Worm (Caenorhabditis elegans) whole organism, L1 larva: ENCODE data around the gene osm-1.

Experiments used
- C04F5.9 ChIP-seq: sonication (generic microtip); optimal IDR thresholded peaks from 2 replicates; lab custom pipeline; 2016; ENCODE audit warnings: missing genetic modification characterization, missing compliant biosample characterization
- ama-1 ChIP-seq: fragments of 150-350 bp; optimal IDR thresholded peaks from 2 replicates; lab custom pipeline; 2014
- efl-1 ChIP-seq, 4 experiments: fragments of 150-350 bp; optimal IDR thresholded peaks in 3 of 4; peaks in 1 of 4; 1 replicate in 1 of 4; 2 replicates in 3 of 4; lab custom pipeline; 2014; ENCODE audit warnings: missing biosample characterization in 2 of 4, missing genetic modification characterization in 2 of 4, missing genetic modification reagents in 2 of 4
- hlh-17 ChIP-seq: fragments of 200-800 bp; sonication (Bioruptor generic); optimal IDR thresholded peaks from 2 replicates; lab custom pipeline; 2018; ENCODE audit warnings: missing genetic modification characterization, mild to moderate bottlenecking, missing compliant biosample characterization, moderate library complexity, borderline replicate concordance
- isw-1 ChIP-seq: fragments of 200-800 bp; sonication (Bioruptor generic); IDR thresholded peaks from 2 replicates; pipeline ENCODE4 v1.3.6; 2022; ENCODE audit warnings: missing genetic modification characterization, missing compliant biosample characterization
- lin-13 ChIP-seq: fragments of 150-350 bp; optimal IDR thresholded peaks from 2 replicates; lab custom pipeline; 2014; ENCODE audit warnings: missing biosample characterization, missing genetic modification reagents, missing genetic modification characterization
- lin-15B ChIP-seq: fragments of 150-350 bp; sonication (generic microtip); optimal IDR thresholded peaks from 3 replicates; lab custom pipeline; 2014; ENCODE audit warnings: missing biosample characterization, missing genetic modification characterization
- nhr-11 ChIP-seq: fragments of 150-350 bp; optimal IDR thresholded peaks from 2 replicates; lab custom pipeline; 2014; ENCODE audit warnings: missing biosample characterization, missing genetic modification characterization
- nhr-77 ChIP-seq: fragments of 150-350 bp; optimal IDR thresholded peaks from 2 replicates; lab custom pipeline; 2014; ENCODE audit warnings: missing biosample characterization, missing genetic modification characterization
- nhr-85 ChIP-seq: sonication (generic microtip); peaks from one replicate; lab custom pipeline; 2016; ENCODE audit warnings: missing genetic modification characterization, inconsistent platforms, missing compliant biosample characterization
- rnt-1 ChIP-seq: sonication (generic microtip); optimal IDR thresholded peaks from 2 replicates; lab custom pipeline; 2016; ENCODE audit warnings: mild to moderate bottlenecking, missing genetic modification characterization, moderate library complexity, missing compliant biosample characterization
- vab-15 ChIP-seq: sonication (generic microtip); optimal IDR thresholded peaks from 2 replicates; lab custom pipeline; 2017; ENCODE audit warnings: missing genotype, mild to moderate bottlenecking, missing genetic modification characterization, missing compliant biosample characterization
- zag-1 ChIP-seq: fragments of 150-350 bp; optimal IDR thresholded peaks from 2 replicates; lab custom pipeline; 2014; ENCODE audit warnings: missing biosample characterization, missing genetic modification characterization
- ztf-11 ChIP-seq, 2 experiments: sonication (generic microtip); optimal IDR thresholded peaks; 2 replicates each; lab custom pipeline; 2016 to 2017; ENCODE audit warnings: missing genetic modification characterization in 2 of 2, missing biosample characterization in 1 of 2, missing compliant biosample characterization in 1 of 2

- TF ChIP-seq hlh-17 (GFP tag; lab: Kevin White, UChicago): no peak
- no peak for TF ChIP-seq nhr-11 (tag; lab: Kevin White, UChicago)
- no peak for TF ChIP-seq C04F5.9 (tag; lab: Kevin White, UChicago)
- no peak for TF ChIP-seq lin-15B (tag; lab: Kevin White, UChicago)
- no peak for TF ChIP-seq isw-1
- no peak for TF ChIP-seq zag-1
- no peak for TF ChIP-seq vab-15 (tag; lab: Kevin White, UChicago)
- no peak for TF ChIP-seq nhr-85 (tag; lab: Kevin White, UChicago)
- no peak for TF ChIP-seq nhr-77
- TF ChIP-seq ztf-11 (tag; optimal IDR thresholded peaks at IDR 0.05; lab: Kevin White, UChicago): no peak
- TF ChIP-seq efl-1 (optimal IDR thresholded peaks at IDR 0.05; lab: Kevin White, UChicago): no peak
- TF ChIP-seq efl-1 (GFP tag; optimal IDR thresholded peaks at IDR 0.05 in 1 of 2; lab: Kevin White, UChicago): no peak
- TF ChIP-seq rnt-1 (tag; lab: Kevin White, UChicago): no peak
- no peak for TF ChIP-seq ama-1
- no peak for TF ChIP-seq lin-13 (GFP tag; lab: Kevin White, UChicago)
Observed at ce11 chrX:16565781-16566180, 25.3 kb downstream of the osm-1 start.
